Fruit fly (Drosophila melanogaster) whole organism, embryonic: Measurements from ENCODE around the gene BNIP3.

Experiments used
- CG12769 ChIP-seq: fragments of 200-800 bp; sonication (Bioruptor generic); optimal IDR thresholded peaks from 2 replicates; lab custom pipeline; 2019; ENCODE audit warnings: missing biosample characterization, mild to moderate bottlenecking, missing genetic modification characterization, moderate library complexity
- CG15601 ChIP-seq: fragments of 200-800 bp; sonication (Bioruptor generic); optimal IDR thresholded peaks from 3 replicates; lab custom pipeline; 2019; ENCODE audit warnings: missing biosample characterization, mild to moderate bottlenecking, missing genetic modification characterization, moderate library complexity
- CG3163 ChIP-seq: fragments of 200-800 bp; sonication (Bioruptor generic); optimal IDR thresholded peaks from 3 replicates; lab custom pipeline; 2016; ENCODE audit warnings: missing biosample characterization, missing genetic modification characterization
- Dfd ChIP-seq, 2 experiments: fragments of >200 bp; optimal IDR thresholded peaks; 2 replicates each; lab custom pipeline; 2017; ENCODE audit warnings: missing biosample characterization in 2 of 2, missing genetic modification characterization in 2 of 2
- Dll ChIP-seq: fragments of 200-800 bp; sonication (Bioruptor generic); IDR thresholded peaks from 4 replicates; pipeline ENCODE4 v1.3.6; 2022; ENCODE audit warnings: missing biosample characterization, missing genetic modification characterization; ENCODE audit not compliant: partially characterized antibody
- Optix ChIP-seq: fragments of 200-800 bp; sonication (Bioruptor generic); IDR thresholded peaks from 3 replicates; pipeline ENCODE4 v1.3.6; 2022; ENCODE audit warnings: missing biosample characterization, missing genetic modification characterization
- bcd ChIP-seq: fragments of 200-800 bp; sonication (Bioruptor generic); optimal IDR thresholded peaks from 2 replicates; lab custom pipeline; 2017; ENCODE audit warnings: missing biosample characterization, mild to moderate bottlenecking, missing genetic modification characterization
- dan ChIP-seq: fragments of 200-800 bp; sonication (Bioruptor generic); IDR thresholded peaks from 2 replicates; pipeline ENCODE4 v1.3.6; 2022; ENCODE audit warnings: missing biosample characterization, missing genetic modification characterization
- pan ChIP-seq, 4 experiments: fragments of >200 bp in 3 of 4; fragments of 200-800 bp in 1 of 4; sonication (Bioruptor generic) in 1 of 4; optimal IDR thresholded peaks in 3 of 4; IDR thresholded peaks in 1 of 4; 2 replicates each; pipeline versions ENCODE4 v1.3.6 to Lab custom; 2017 to 2022; ENCODE audit warnings: missing biosample characterization in 2 of 4, missing genetic modification characterization in 2 of 4, mixed read lengths in 1 of 4
- tx ChIP-seq: fragments of 200-800 bp; sonication (Bioruptor generic); optimal IDR thresholded peaks from 2 replicates; lab custom pipeline; 2016; ENCODE audit warnings: missing biosample characterization, missing genetic modification characterization

DNA sequence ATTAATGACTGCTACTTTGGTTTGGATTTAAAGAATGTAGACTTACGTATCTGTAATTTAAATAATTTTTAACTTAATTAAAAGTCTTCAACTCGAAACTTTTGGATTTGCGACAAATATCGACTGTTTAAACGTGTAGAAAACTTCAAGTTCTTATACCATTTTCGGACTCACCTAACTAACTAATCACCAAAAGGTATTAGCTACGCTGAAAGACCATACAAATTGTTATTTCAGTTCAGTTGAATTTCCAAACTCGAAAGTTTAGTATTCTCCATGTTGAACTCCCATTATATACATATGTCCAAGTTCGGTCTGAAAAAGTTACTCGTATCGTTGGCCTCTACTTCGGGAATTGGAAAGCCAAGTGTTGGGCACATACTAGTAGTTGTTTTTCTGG, 13.5 kb downstream of the BNIP3 start, which contains the start of gene CG5078:
- TF ChIP-seq tx (GFP tag; lab: Kevin White, UChicago) (no peak), CG12769 (no peak), CG15601 (tag; lab: Kevin White, UChicago) (no peak), CG3163 (no peak), dan (no peak), bcd (no peak), Optix (GFP tag; lab: Robert Waterston, UW) (no peak), Dfd (GFP tag; optimal IDR thresholded peaks at IDR 0.05; lab: Kevin White, UChicago) (no peak), Dll (no peak), pan (optimal IDR thresholded peaks at IDR 0.05; lab: Kevin White, UChicago) (no peak), pan (GFP tag; optimal IDR thresholded peaks at IDR 0.05 in 1 of 2, IDR thresholded peaks at IDR 0.05 in 1 of 2) (no peak)
